Fruit fly (Drosophila melanogaster): ENCODE data around the gene HemK1.

DNA sequence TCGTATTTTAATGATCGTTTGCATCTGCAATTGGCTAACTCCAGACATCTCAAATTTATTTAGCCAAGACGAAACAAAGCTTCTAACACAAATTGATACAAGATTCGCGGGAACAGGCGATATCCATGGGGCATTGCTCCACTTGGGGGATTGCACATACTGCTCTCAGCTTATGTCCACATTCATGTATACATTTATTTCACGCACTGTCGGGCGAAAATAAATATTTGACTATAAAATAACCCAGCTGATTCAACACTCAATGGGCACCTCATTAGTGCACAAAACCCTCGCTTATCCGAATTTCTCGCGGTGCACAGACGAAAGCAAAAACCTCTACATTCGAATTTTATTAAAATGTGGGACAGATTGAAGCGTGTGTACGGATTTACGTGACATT is 6.0 kb downstream of the HemK1 start:
- no peak for TF ChIP-seq CG6276 (GFP tag; optimal IDR thresholded peaks at IDR 0.05)
- no peak for TF ChIP-seq CG6792 (GFP tag; optimal IDR thresholded peaks at IDR 0.05)
- TF ChIP-seq CG10669 (GFP tag; optimal IDR thresholded peaks at IDR 0.05), result no peak
- no peak for TF ChIP-seq CG1621 (tag; optimal IDR thresholded peaks at IDR 0.05)
- TF ChIP-seq CG8319 (GFP tag; optimal IDR thresholded peaks at IDR 0.05), result no peak
- TF ChIP-seq Gug (GFP tag; IDR thresholded peaks at IDR 0.05), result no peak
- TF ChIP-seq Blimp-1 (GFP tag; optimal IDR thresholded peaks at IDR 0.05), result no peak
- TF ChIP-seq Sox102F (GFP tag; optimal IDR thresholded peaks at IDR 0.05), result no peak
- TF ChIP-seq Lpt (GFP tag; optimal IDR thresholded peaks at IDR 0.05), result no peak
- TF ChIP-seq Eip75B (GFP tag; optimal IDR thresholded peaks at IDR 0.05), result no peak
- TF ChIP-seq salr (GFP tag; optimal IDR thresholded peaks at IDR 0.05), result no peak
- no peak for TF ChIP-seq topi (GFP tag; optimal IDR thresholded peaks at IDR 0.05)
- no peak for TF ChIP-seq fd59A (GFP tag; optimal IDR thresholded peaks at IDR 0.05)
- no peak for TF ChIP-seq CG8632 (GFP tag; optimal IDR thresholded peaks at IDR 0.05)
